Worm (Caenorhabditis elegans): Measurements from ENCODE around the gene srbc-23.
"Not testable (repeated sequence)": the region's sequence is repeated elsewhere in the genome, so short reads cannot be mapped to it uniquely, and the experiment has no call there.

srbc-23 gene

ce11 chrV:2137010-2137409 is 16.4 kb upstream of the srbc-23 start:
- TF ChIP-seq ceh-36 (tag; optimal IDR thresholded peaks at IDR 0.05) (no peak), B0310.2 (tag; optimal IDR thresholded peaks at IDR 0.05) (no peak), tra-4 (tag; optimal IDR thresholded peaks at IDR 0.05) (no peak), F13C5.2 (tag; optimal IDR thresholded peaks at IDR 0.05) (no peak), ets-7 (tag; optimal IDR thresholded peaks at IDR 0.05) (no peak), aly-1 (tag; optimal IDR thresholded peaks at IDR 0.05) (no peak), hmg-4 (GFP tag; optimal IDR thresholded peaks at IDR 0.05) (no peak), ceh-13 (GFP tag; optimal IDR thresholded peaks at IDR 0.05) (no peak), tbx-37 (GFP tag; conservative IDR thresholded peaks at IDR 0.05) (no peak), hnd-1 (tag; optimal IDR thresholded peaks at IDR 0.05) (no peak), flt-1 (GFP tag; IDR thresholded peaks at IDR 0.05) (no peak), hmbx-1 (tag; optimal IDR thresholded peaks at IDR 0.05) (no peak), scrt-1 (GFP tag; IDR thresholded peaks at IDR 0.05) (no peak), tbx-11 (GFP tag; IDR thresholded peaks at IDR 0.05) (no peak), sea-1 (GFP tag; conservative IDR thresholded peaks at IDR 0.05) (no peak), ama-1 (optimal IDR thresholded peaks at IDR 0.05) (no peak), pes-1 (GFP tag; IDR thresholded peaks at IDR 0.05) (no peak)

ce11 chrV:2138287-2138686 is 15.1 kb upstream of the srbc-23 start:
- no peak for TF ChIP-seq tra-4 (tag; optimal IDR thresholded peaks at IDR 0.05)
- TF ChIP-seq tbx-11 (GFP tag; IDR thresholded peaks at IDR 0.05): no peak
- no peak for TF ChIP-seq ceh-13 (GFP tag; optimal IDR thresholded peaks at IDR 0.05)
- TF ChIP-seq pes-1 (GFP tag; IDR thresholded peaks at IDR 0.05): no peak
- no peak for TF ChIP-seq hmg-4 (GFP tag; optimal IDR thresholded peaks at IDR 0.05)
- no peak for TF ChIP-seq aly-1 (tag; optimal IDR thresholded peaks at IDR 0.05)
- TF ChIP-seq sea-1 (GFP tag; conservative IDR thresholded peaks at IDR 0.05): no peak
- no peak for TF ChIP-seq hmbx-1 (tag; optimal IDR thresholded peaks at IDR 0.05)
- TF ChIP-seq ama-1 (optimal IDR thresholded peaks at IDR 0.05): no peak
- TF ChIP-seq ets-7 (tag; optimal IDR thresholded peaks at IDR 0.05): no peak
- no peak for TF ChIP-seq hnd-1 (tag; optimal IDR thresholded peaks at IDR 0.05)
- no peak for TF ChIP-seq tbx-37 (GFP tag; conservative IDR thresholded peaks at IDR 0.05)
- no peak for TF ChIP-seq F13C5.2 (tag; optimal IDR thresholded peaks at IDR 0.05)
- no peak for TF ChIP-seq ceh-36 (tag; optimal IDR thresholded peaks at IDR 0.05)
- TF ChIP-seq flt-1 (GFP tag; IDR thresholded peaks at IDR 0.05): no peak
- TF ChIP-seq scrt-1 (GFP tag; IDR thresholded peaks at IDR 0.05): no peak

- TF ChIP-seq tra-4 (tag; optimal IDR thresholded peaks at IDR 0.05): no peak
- TF ChIP-seq flt-1 (GFP tag; IDR thresholded peaks at IDR 0.05): no peak
- TF ChIP-seq F13C5.2 (tag; optimal IDR thresholded peaks at IDR 0.05): no peak
- TF ChIP-seq tbx-37 (GFP tag; conservative IDR thresholded peaks at IDR 0.05): no peak
- TF ChIP-seq ets-7 (tag; optimal IDR thresholded peaks at IDR 0.05): no peak
- TF ChIP-seq pes-1 (GFP tag; IDR thresholded peaks at IDR 0.05): no peak
- TF ChIP-seq hmbx-1 (tag; optimal IDR thresholded peaks at IDR 0.05): no peak
- TF ChIP-seq ceh-36 (tag; optimal IDR thresholded peaks at IDR 0.05): no peak
- no peak for TF ChIP-seq hnd-1 (tag; optimal IDR thresholded peaks at IDR 0.05)
Observed at ce11 chrV:2139918-2140317, 13.5 kb upstream of the srbc-23 start, which contains the start of gene F22F7.7. F22F7.7 (minus strand) TSS chrV:2140042.

ce11 chrV:2144408-2144807 is 9.0 kb upstream of the srbc-23 start, which contains the start of gene F22F7.12:
F22F7.12 (minus strand) TSS chrV:2144508.
- TF ChIP-seq ceh-13 (GFP tag; optimal IDR thresholded peaks at IDR 0.05); hmg-4 (GFP tag; optimal IDR thresholded peaks at IDR 0.05); hnd-1 (tag; optimal IDR thresholded peaks at IDR 0.05): not testable (repeated sequence)

- TF ChIP-seq pes-1 (GFP tag; IDR thresholded peaks at IDR 0.05): no peak
- no peak for TF ChIP-seq hnd-1 (tag; optimal IDR thresholded peaks at IDR 0.05)
- no peak for TF ChIP-seq hmg-4 (GFP tag; optimal IDR thresholded peaks at IDR 0.05)
Observed at ce11 chrV:2146044-2146443, 7.3 kb upstream of the srbc-23 start, which contains the start of gene str-52. str-52 (minus strand) TSS chrV:2146144.

ce11 chrV:2146795-2147194 is 6.6 kb upstream of the srbc-23 start, which contains the start of gene srbc-20:
srbc-20 (plus strand) TSS chrV:2147095.
- TF ChIP-seq aly-1 (tag; optimal IDR thresholded peaks at IDR 0.05): no peak
- no peak for TF ChIP-seq tbx-37 (GFP tag; conservative IDR thresholded peaks at IDR 0.05)
- no peak for TF ChIP-seq tra-4 (tag; optimal IDR thresholded peaks at IDR 0.05)
- no peak for TF ChIP-seq flt-1 (GFP tag; IDR thresholded peaks at IDR 0.05)
- TF ChIP-seq ama-1 (optimal IDR thresholded peaks at IDR 0.05): no peak
- no peak for TF ChIP-seq hnd-1 (tag; optimal IDR thresholded peaks at IDR 0.05)
- TF ChIP-seq tbx-11 (GFP tag; IDR thresholded peaks at IDR 0.05): no peak
- no peak for TF ChIP-seq sea-1 (GFP tag; conservative IDR thresholded peaks at IDR 0.05)
- no peak for TF ChIP-seq ceh-13 (GFP tag; optimal IDR thresholded peaks at IDR 0.05)
- TF ChIP-seq ets-7 (tag; optimal IDR thresholded peaks at IDR 0.05): no peak
- TF ChIP-seq ceh-36 (tag; optimal IDR thresholded peaks at IDR 0.05): no peak
- no peak for TF ChIP-seq hmbx-1 (tag; optimal IDR thresholded peaks at IDR 0.05)
- TF ChIP-seq hmg-4 (GFP tag; optimal IDR thresholded peaks at IDR 0.05): no peak
- TF ChIP-seq scrt-1 (GFP tag; IDR thresholded peaks at IDR 0.05): no peak

ce11 chrV:2149432-2149831 is 3.9 kb upstream of the srbc-23 start, which contains the start of gene C45H4.21:
C45H4.21 (minus strand) TSS chrV:2149532.
- no peak for TF ChIP-seq F13C5.2 (tag; optimal IDR thresholded peaks at IDR 0.05)
- TF ChIP-seq pes-1 (GFP tag; IDR thresholded peaks at IDR 0.05): no peak
- no peak for TF ChIP-seq flt-1 (GFP tag; IDR thresholded peaks at IDR 0.05)
- TF ChIP-seq hmbx-1 (tag; optimal IDR thresholded peaks at IDR 0.05): no peak
- no peak for TF ChIP-seq tbx-37 (GFP tag; conservative IDR thresholded peaks at IDR 0.05)
- TF ChIP-seq aly-1 (tag; optimal IDR thresholded peaks at IDR 0.05): no peak
- no peak for TF ChIP-seq hnd-1 (tag; optimal IDR thresholded peaks at IDR 0.05)
- TF ChIP-seq B0310.2 (tag; optimal IDR thresholded peaks at IDR 0.05): no peak
- TF ChIP-seq tra-4 (tag; optimal IDR thresholded peaks at IDR 0.05): no peak
- TF ChIP-seq sea-1 (GFP tag; conservative IDR thresholded peaks at IDR 0.05): no peak
- no peak for TF ChIP-seq scrt-1 (GFP tag; IDR thresholded peaks at IDR 0.05)
- TF ChIP-seq ceh-36 (tag; optimal IDR thresholded peaks at IDR 0.05): no peak
- no peak for TF ChIP-seq hmg-4 (GFP tag; optimal IDR thresholded peaks at IDR 0.05)
- TF ChIP-seq ama-1 (optimal IDR thresholded peaks at IDR 0.05): no peak
- TF ChIP-seq tbx-11 (GFP tag; IDR thresholded peaks at IDR 0.05): no peak
- TF ChIP-seq ets-7 (tag; optimal IDR thresholded peaks at IDR 0.05): no peak
- no peak for TF ChIP-seq ceh-13 (GFP tag; optimal IDR thresholded peaks at IDR 0.05)
